Worm (Caenorhabditis elegans) whole organism, L4/young adult: ENCODE data around the gene T25B2.1.

Experiments
- W03F9.2 ChIP-seq: fragments of 150-350 bp; optimal IDR thresholded peaks from 2 replicates; lab custom pipeline; 2014; ENCODE audit warnings: missing biosample characterization, missing genetic modification characterization
- dao-5 ChIP-seq: sonication (generic microtip); optimal IDR thresholded peaks from 2 replicates; lab custom pipeline; 2016; ENCODE audit warnings: missing genotype, missing genetic modification characterization, moderate library complexity, missing compliant biosample characterization
- him-1 ChIP-seq: sonication (generic microtip); optimal IDR thresholded peaks from 2 replicates; lab custom pipeline; 2016; ENCODE audit warnings: missing genotype, missing genetic modification reagents, missing genetic modification characterization, missing compliant biosample characterization

Gene T25B2.1

ce11 chrX:6173656-6174055, at the start of gene T25B2.1:
Gene T25B2.1, plus strand, starts transcription at chrX:6173956.
- TF ChIP-seq dao-5 (tag; lab: Kevin White, UChicago): no peak
- no peak for TF ChIP-seq W03F9.2 (tag; lab: Kevin White, UChicago)
- no peak for TF ChIP-seq him-1 (tag; lab: Kevin White, UChicago)

DNA sequence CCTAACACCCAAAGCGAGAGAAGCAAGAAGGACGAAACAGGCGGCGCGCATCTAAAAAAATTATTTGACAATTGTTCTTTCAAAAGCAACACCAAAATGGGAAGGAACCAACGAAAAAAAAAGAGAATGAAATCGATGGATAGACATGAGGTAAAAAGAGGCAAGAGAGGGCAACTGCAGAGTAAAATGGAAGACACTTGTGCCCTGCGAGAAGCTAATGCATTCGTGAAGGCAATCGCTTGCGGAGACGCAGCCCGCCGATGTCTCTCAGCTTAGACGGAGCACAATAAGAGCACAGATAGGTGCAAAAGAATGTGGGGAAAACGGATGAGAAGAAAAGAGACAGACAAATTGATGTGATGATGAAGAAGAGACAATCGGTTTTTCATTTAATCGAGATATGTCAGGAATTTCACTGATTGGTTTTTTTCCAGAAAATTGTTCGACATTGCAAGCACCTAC, 45.5 kb upstream of the T25B2.1 start, which contains the start of gene C15H9.9:
Gene C15H9.9 (minus strand): TSS at position 51 of the 462 bp plus-strand sequence.
- TF ChIP-seq W03F9.2 (tag; lab: Kevin White, UChicago): no peak
- peak; percentile 54 for TF ChIP-seq him-1 (tag; lab: Kevin White, UChicago)
- no peak for TF ChIP-seq dao-5 (tag; lab: Kevin White, UChicago)

DNA sequence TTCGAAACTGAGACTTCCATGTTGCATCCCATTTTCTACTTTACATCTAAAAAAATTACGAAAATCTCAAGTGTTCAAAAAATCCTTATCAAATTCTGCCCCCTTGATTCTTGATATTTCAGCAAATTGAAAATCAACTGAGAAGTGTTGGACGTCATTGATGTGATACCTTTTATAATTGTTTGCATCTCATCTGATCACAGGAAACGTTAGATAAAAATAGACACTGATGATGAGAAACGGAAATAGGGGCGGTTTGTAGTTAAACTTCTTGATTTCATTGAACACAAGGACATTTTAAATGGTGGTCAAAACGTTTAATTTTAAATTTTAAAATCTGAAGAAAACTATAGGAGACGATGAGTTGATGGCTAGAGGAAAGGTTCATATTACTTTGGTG, 45.0 kb upstream of the T25B2.1 start:
- no peak for TF ChIP-seq dao-5 (tag; lab: Kevin White, UChicago)
- TF ChIP-seq W03F9.2 (tag; lab: Kevin White, UChicago): no peak
- no peak for TF ChIP-seq him-1 (tag; lab: Kevin White, UChicago)

ce11 chrX:6129277-6129676, 44.5 kb upstream of the T25B2.1 start:
- TF ChIP-seq dao-5 (tag; lab: Kevin White, UChicago) (no peak), W03F9.2 (tag; lab: Kevin White, UChicago) (no peak), him-1 (tag; lab: Kevin White, UChicago) (no peak)

DNA sequence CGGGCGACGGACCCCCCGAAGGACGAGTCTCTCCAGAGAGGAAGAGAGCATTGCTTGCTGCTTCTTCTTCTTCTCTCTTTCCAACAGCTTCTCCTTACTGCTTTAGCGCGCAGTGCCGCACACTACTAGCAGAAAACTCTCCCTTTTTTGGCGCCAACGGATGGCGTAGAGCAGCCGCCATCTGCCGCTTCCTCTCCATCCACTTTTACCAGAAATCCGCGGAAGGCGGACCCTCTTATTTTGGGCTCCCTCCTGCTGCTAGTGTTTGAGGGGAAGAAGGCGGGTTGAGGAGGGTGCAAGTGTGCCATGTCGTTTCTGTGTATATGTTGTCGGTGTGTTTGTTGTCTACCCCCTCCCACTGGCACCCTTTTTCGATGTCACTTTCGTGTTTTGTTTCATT, 39.3 kb upstream of the T25B2.1 start:
- TF ChIP-seq dao-5 (tag; lab: Kevin White, UChicago): no peak
- TF ChIP-seq W03F9.2 (tag; lab: Kevin White, UChicago): no peak
- no peak for TF ChIP-seq him-1 (tag; lab: Kevin White, UChicago)

DNA sequence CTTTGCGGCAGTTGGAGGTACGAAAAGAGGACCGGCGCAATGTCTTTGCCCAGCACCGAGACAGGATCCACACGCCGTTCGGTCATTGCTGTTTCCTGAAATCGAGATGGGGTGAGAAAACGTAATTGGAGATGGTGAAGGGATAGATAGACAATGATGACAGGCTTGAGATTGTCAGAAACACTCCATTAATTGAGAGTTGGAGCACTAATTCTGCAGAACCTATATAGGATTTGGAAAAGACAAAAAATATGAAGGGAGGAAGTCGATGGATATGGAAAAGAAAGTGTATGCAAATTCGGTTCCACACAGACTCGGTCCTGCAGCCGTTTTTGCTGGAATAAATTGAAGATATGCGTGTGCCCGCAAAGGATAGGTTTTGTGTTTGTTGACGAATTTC, 35.5 kb upstream of the T25B2.1 start, which contains the start of gene Y72A10A.1:
Gene Y72A10A.1 (minus strand): TSS at position 101 of the 400 bp plus-strand sequence.
- no peak for TF ChIP-seq him-1 (tag; lab: Kevin White, UChicago)
- TF ChIP-seq W03F9.2 (tag; lab: Kevin White, UChicago): no peak
- no peak for TF ChIP-seq dao-5 (tag; lab: Kevin White, UChicago)

- TF ChIP-seq W03F9.2 (tag; lab: Kevin White, UChicago) (no peak), dao-5 (tag; lab: Kevin White, UChicago) (no peak), him-1 (tag; lab: Kevin White, UChicago) (no peak)
Observed at ce11 chrX:6145921-6146320, 27.8 kb upstream of the T25B2.1 start.

ce11 chrX:6150449-6150848, 23.3 kb upstream of the T25B2.1 start, which contains the start of gene tag-275:
Gene tag-275, minus strand, starts transcription at chrX:6150549.
- TF ChIP-seq him-1 (tag; lab: Kevin White, UChicago) (no peak), dao-5 (tag; lab: Kevin White, UChicago) (no peak), W03F9.2 (tag; lab: Kevin White, UChicago) (no peak)

ce11 chrX:6150949-6151519, 22.7 kb upstream of the T25B2.1 start:
- no peak for TF ChIP-seq dao-5 (tag; lab: Kevin White, UChicago)
- no peak for TF ChIP-seq W03F9.2 (tag; lab: Kevin White, UChicago)
- no peak for TF ChIP-seq him-1 (tag; lab: Kevin White, UChicago)

- TF ChIP-seq W03F9.2 (tag; lab: Kevin White, UChicago) (no peak), dao-5 (tag; lab: Kevin White, UChicago) (no peak), him-1 (tag; lab: Kevin White, UChicago) (no peak)
Observed at ce11 chrX:6155436-6155835, 18.3 kb upstream of the T25B2.1 start.

ce11 chrX:6157411-6157916, 16.3 kb upstream of the T25B2.1 start:
- TF ChIP-seq W03F9.2 (tag; lab: Kevin White, UChicago): no peak
- TF ChIP-seq him-1 (tag; lab: Kevin White, UChicago): no peak
- TF ChIP-seq dao-5 (tag; lab: Kevin White, UChicago): no peak

- no peak for TF ChIP-seq W03F9.2 (tag; lab: Kevin White, UChicago)
- TF ChIP-seq him-1 (tag; lab: Kevin White, UChicago): no peak
- TF ChIP-seq dao-5 (tag; lab: Kevin White, UChicago): no peak
Observed at ce11 chrX:6159562-6159961, 14.2 kb upstream of the T25B2.1 start.

ce11 chrX:6160427-6160826, 13.3 kb upstream of the T25B2.1 start, which contains the start of gene odd-2:
Gene odd-2, minus strand, starts transcription at chrX:6160527.
- TF ChIP-seq him-1 (tag; lab: Kevin White, UChicago): no peak
- no peak for TF ChIP-seq dao-5 (tag; lab: Kevin White, UChicago)
- no peak for TF ChIP-seq W03F9.2 (tag; lab: Kevin White, UChicago)

DNA sequence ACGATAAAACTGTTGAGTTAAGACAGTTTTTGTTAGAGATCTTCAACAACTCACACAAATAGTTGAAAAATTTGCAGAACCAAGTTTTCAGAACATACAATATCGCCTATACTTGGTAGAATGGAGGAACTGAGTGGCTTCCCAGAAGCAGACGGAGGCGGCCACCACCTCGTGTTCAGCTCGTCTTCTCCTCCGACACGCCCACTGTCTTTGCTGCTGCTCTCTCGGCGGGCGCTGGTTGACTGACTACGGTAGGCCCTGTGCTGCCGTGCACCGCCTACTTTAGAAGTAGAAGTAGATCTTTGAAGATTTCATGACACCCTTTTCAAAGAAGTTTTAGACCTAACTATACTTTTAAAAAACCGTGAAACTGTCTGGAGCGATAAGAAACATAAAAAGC, 11.7 kb upstream of the T25B2.1 start:
- no peak for TF ChIP-seq W03F9.2 (tag; lab: Kevin White, UChicago)
